Fruit fly (Drosophila melanogaster): ENCODE measurements around the gene Rbsn-5.
A peak's percentile ranks its signal among the peaks of the same experiment; 100 is the strongest.

Rbsn-5 gene

DNA sequence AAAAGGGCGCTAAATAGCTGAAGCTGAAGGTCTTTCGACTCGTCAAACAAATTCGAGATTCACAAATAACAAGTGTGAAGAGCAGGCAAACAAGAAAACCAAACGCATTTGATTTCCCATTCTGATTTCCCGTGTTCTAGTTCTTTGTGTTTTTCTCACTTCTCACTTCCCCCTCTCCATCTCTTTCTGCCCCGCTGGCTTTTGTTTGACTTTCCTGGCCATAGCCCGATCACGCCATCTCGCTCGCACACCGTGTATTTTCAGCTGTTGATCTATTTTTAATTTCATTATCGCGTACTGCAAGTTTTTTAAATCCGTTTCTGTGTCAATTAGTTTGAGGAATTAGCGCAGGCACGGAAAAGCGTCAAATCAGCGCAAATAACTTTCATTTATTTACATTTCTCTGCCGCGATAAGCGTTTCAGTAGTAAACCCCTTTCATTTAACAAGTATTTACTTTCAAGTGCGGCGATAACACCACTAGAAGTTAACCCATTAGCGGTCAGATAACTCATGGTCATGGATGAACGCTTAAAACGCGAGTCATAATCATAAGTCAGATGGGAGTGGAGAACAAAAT, 4.0 kb downstream of the Rbsn-5 start (continued):
- TF ChIP-seq gro (GFP tag; optimal IDR thresholded peaks at IDR 0.05) (no peak), CG4820 (GFP tag; optimal IDR thresholded peaks at IDR 0.05) (no peak), yki (optimal IDR thresholded peaks at IDR 0.05) (no peak), pho (GFP tag; optimal IDR thresholded peaks at IDR 0.05) (no peak), Deaf1 (tag; optimal IDR thresholded peaks at IDR 0.05) (no peak), fd96Cb (tag; optimal IDR thresholded peaks at IDR 0.05) (no peak), sima (GFP tag; optimal IDR thresholded peaks at IDR 0.05) (no peak), hb (GFP tag; IDR thresholded peaks at IDR 0.05; ENCODE audit: partially characterized antibody) (no peak), dmrt11E (tag; optimal IDR thresholded peaks at IDR 0.05) (no peak), CG3065 (GFP tag; optimal IDR thresholded peaks at IDR 0.05) (no peak), Dref (GFP tag; IDR thresholded peaks at IDR 0.05) (no peak), CG7372 (GFP tag; IDR thresholded peaks at IDR 0.05) (no peak), gsb-n (tag; optimal IDR thresholded peaks at IDR 0.05) (no peak), Mad (GFP tag; optimal IDR thresholded peaks at IDR 0.05) (no peak), btn (GFP tag; optimal IDR thresholded peaks at IDR 0.05) (no peak), CG1233 (GFP tag; optimal IDR thresholded peaks at IDR 0.05) (no peak), hkb (optimal IDR thresholded peaks at IDR 0.05) (no peak), hkb (GFP tag; IDR thresholded peaks at IDR 0.05) (no peak), CG11560 (tag; IDR thresholded peaks at IDR 0.05) (no peak), CG10366 (GFP tag; IDR thresholded peaks at IDR 0.05) (no peak), CG10959 (GFP tag; IDR thresholded peaks at IDR 0.05) (no peak), Stat92E (GFP tag; optimal IDR thresholded peaks at IDR 0.05) (no peak), pum (GFP tag; optimal IDR thresholded peaks at IDR 0.05) (no peak), wek (GFP tag; optimal IDR thresholded peaks at IDR 0.05) (peak; percentile 15), CG17186 (GFP tag; optimal IDR thresholded peaks at IDR 0.05) (no peak), Fer2 (tag; optimal IDR thresholded peaks at IDR 0.05) (no peak), CG15514 (GFP tag; optimal IDR thresholded peaks at IDR 0.05) (peak; percentile 12), CG12299 (tag; optimal IDR thresholded peaks at IDR 0.05) (no peak), CG6175 (GFP tag; IDR thresholded peaks at IDR 0.05) (no peak), CG7357 (GFP tag; IDR thresholded peaks at IDR 0.05) (no peak), grn (GFP tag; optimal IDR thresholded peaks at IDR 0.05) (peak; percentile 21), kni (GFP tag; optimal IDR thresholded peaks at IDR 0.05) (peak; percentile 53), seq (GFP tag; IDR thresholded peaks at IDR 0.05) (no peak), CG30020 (tag; optimal IDR thresholded peaks at IDR 0.05) (no peak), HLHmδ (GFP tag; optimal IDR thresholded peaks at IDR 0.05) (no peak), TFAM (GFP tag; optimal IDR thresholded peaks at IDR 0.05) (no peak), CG12104 (GFP tag; optimal IDR thresholded peaks at IDR 0.05) (no peak), crp (GFP tag; optimal IDR thresholded peaks at IDR 0.05) (no peak), gfzf (GFP tag; optimal IDR thresholded peaks at IDR 0.05) (no peak), CG7556 (GFP tag; optimal IDR thresholded peaks at IDR 0.05) (no peak), CG7963 (GFP tag; IDR thresholded peaks at IDR 0.05; ENCODE audit: partially characterized antibody) (no peak), pfk (GFP tag; optimal IDR thresholded peaks at IDR 0.05) (no peak), CG8290 (GFP tag; optimal IDR thresholded peaks at IDR 0.05) (no peak), CG8290 (tag; optimal IDR thresholded peaks at IDR 0.05) (no peak), Dek (tag; optimal IDR thresholded peaks at IDR 0.05) (no peak), CG17359 (tag; optimal IDR thresholded peaks at IDR 0.05) (no peak), E2f2 (GFP tag; IDR thresholded peaks at IDR 0.05) (no peak), exex (tag; optimal IDR thresholded peaks at IDR 0.05) (peak; percentile 46), fd64A (GFP tag; optimal IDR thresholded peaks at IDR 0.05) (no peak), az2 (GFP tag; optimal IDR thresholded peaks at IDR 0.05) (no peak), fu2 (GFP tag; optimal IDR thresholded peaks at IDR 0.05) (no peak), zfh2 (GFP tag; optimal IDR thresholded peaks at IDR 0.05) (no peak)

All from whole organism, embryonic.